Worm (Caenorhabditis elegans) whole organism, L2 larva: Measurements from ENCODE around the gene F01D4.8.

Source experiments
- alr-1 ChIP-seq: fragments of 150-350 bp; optimal IDR thresholded peaks from 2 replicates; lab custom pipeline; 2014; ENCODE audit warnings: missing biosample characterization, missing genetic modification characterization
- lin-11 ChIP-seq: fragments of 150-350 bp; sonication (generic microtip); optimal IDR thresholded peaks from 2 replicates; lab custom pipeline; 2014; ENCODE audit warnings: missing biosample characterization, missing genetic modification characterization, inconsistent platforms, mixed read lengths
- lin-39 ChIP-seq: fragments of 150-350 bp; optimal IDR thresholded peaks from 2 replicates; lab custom pipeline; 2014; ENCODE audit warnings: missing biosample characterization, missing genetic modification reagents, missing genetic modification characterization
- sma-9 ChIP-seq, 2 experiments: fragments of 150-350 bp in 1 of 2; sonication (generic microtip) in 1 of 2; optimal IDR thresholded peaks; 2 replicates each; lab custom pipeline; 2014 to 2016; ENCODE audit warnings: missing genetic modification characterization in 2 of 2, mild to moderate bottlenecking in 1 of 2, missing biosample characterization in 1 of 2, missing compliant biosample characterization in 1 of 2, missing genetic modification reagents in 1 of 2, moderate library complexity in 1 of 2
- unc-55 ChIP-seq: fragments of 150-350 bp; sonication (generic microtip); optimal IDR thresholded peaks from 3 replicates; lab custom pipeline; 2014; ENCODE audit warnings: missing biosample characterization, missing genetic modification reagents, missing genetic modification characterization
- ztf-4 ChIP-seq: fragments of 150-350 bp; optimal IDR thresholded peaks from 2 replicates; lab custom pipeline; 2014; ENCODE audit warnings: missing biosample characterization, missing genetic modification characterization

DNA sequence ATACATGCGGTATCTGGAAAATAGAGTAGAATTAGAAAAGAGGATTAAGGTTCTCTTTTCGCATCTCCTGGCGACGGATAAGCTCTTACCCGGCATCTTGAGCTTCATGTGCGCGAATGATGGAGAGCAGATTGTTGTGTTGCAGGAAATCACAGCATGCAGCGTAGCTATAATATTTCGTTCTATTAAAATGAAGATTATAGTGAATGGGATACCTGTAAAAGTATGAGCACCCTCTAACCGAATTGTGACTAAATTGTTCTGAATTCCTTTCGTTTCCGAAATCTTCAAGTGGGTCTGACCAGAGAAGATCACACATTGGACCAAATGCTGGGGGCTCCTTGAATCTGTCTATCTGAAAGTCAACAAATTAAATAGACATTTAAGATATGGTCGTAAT is 45.5 kb upstream of the F01D4.8 start:
- TF ChIP-seq sma-9 (GFP tag; optimal IDR thresholded peaks at IDR 0.05; lab: Kevin White, UChicago) (no peak), sma-9 (tag; optimal IDR thresholded peaks at IDR 0.05; lab: Kevin White, UChicago) (no peak), lin-39 (tag; lab: Kevin White, UChicago) (no peak), unc-55 (GFP tag; lab: Kevin White, UChicago) (no peak), ztf-4 (tag; lab: Kevin White, UChicago) (no peak), lin-11 (tag; lab: Kevin White, UChicago) (no peak), alr-1 (tag; lab: Kevin White, UChicago) (no peak)
